Fruit fly (Drosophila melanogaster) whole organism, embryonic: Measurements from ENCODE around the gene CG33966.
A peak's percentile ranks its signal among the peaks of the same experiment; 100 is the strongest.

Experiments
- B-H2 ChIP-seq: fragments of 200-800 bp; sonication (Bioruptor generic); optimal IDR thresholded peaks from 2 replicates; lab custom pipeline; 2018; ENCODE audit warnings: missing biosample characterization, mild to moderate bottlenecking, missing genetic modification characterization
- CG10979 ChIP-seq: fragments of 200-800 bp; sonication (Bioruptor generic); optimal IDR thresholded peaks from 2 replicates; lab custom pipeline; 2018; ENCODE audit warnings: missing biosample characterization, mild to moderate bottlenecking, missing genetic modification characterization, moderate library complexity
- CG11695 ChIP-seq: fragments of 200-800 bp; sonication (Bioruptor generic); IDR thresholded peaks from 3 replicates; pipeline ENCODE4 v1.3.6; 2022; ENCODE audit warnings: missing biosample characterization, missing genetic modification characterization
- CG12942 ChIP-seq: fragments of 200-800 bp; sonication (Bioruptor generic); optimal IDR thresholded peaks from 3 replicates; lab custom pipeline; 2016; ENCODE audit warnings: missing biosample characterization, missing genetic modification characterization
- CG14965 ChIP-seq: fragments of 200-800 bp; sonication (Bioruptor generic); optimal IDR thresholded peaks from 2 replicates; lab custom pipeline; 2016; ENCODE audit warnings: missing biosample characterization, missing genetic modification characterization, borderline replicate concordance
- CG15479 ChIP-seq: fragments of 200-800 bp; sonication (Bioruptor generic); optimal IDR thresholded peaks from 3 replicates; lab custom pipeline; 2019; ENCODE audit warnings: missing biosample characterization, mild to moderate bottlenecking, missing genetic modification characterization, moderate library complexity
- CG17568 ChIP-seq: fragments of 200-800 bp; sonication (Bioruptor generic); optimal IDR thresholded peaks from 2 replicates; lab custom pipeline; 2018; ENCODE audit warnings: missing biosample characterization, mild to moderate bottlenecking, missing genetic modification characterization, moderate library complexity
- CG2116 ChIP-seq: fragments of 200-800 bp; sonication (Bioruptor generic); optimal IDR thresholded peaks from 3 replicates; lab custom pipeline; 2018; ENCODE audit warnings: missing biosample characterization, mild to moderate bottlenecking, missing genetic modification characterization
- CG2202 ChIP-seq: fragments of 200-800 bp; sonication (Bioruptor generic); optimal IDR thresholded peaks from 2 replicates; lab custom pipeline; 2018; ENCODE audit warnings: missing biosample characterization, mild to moderate bottlenecking, missing genetic modification characterization
- CG30020 ChIP-seq: fragments of 200-800 bp; optimal IDR thresholded peaks from 2 replicates; lab custom pipeline; 2019; ENCODE audit warnings: missing biosample characterization, mild to moderate bottlenecking, missing genetic modification characterization, moderate library complexity
- CG6254 ChIP-seq: fragments of 200-800 bp; sonication (Bioruptor generic); optimal IDR thresholded peaks from 3 replicates; lab custom pipeline; 2017; ENCODE audit warnings: mild to moderate bottlenecking, missing biosample characterization, missing genetic modification reagents, missing genetic modification characterization
- CG6854 ChIP-seq: fragments of 200-800 bp; sonication (Bioruptor generic); optimal IDR thresholded peaks from 3 replicates; lab custom pipeline; 2017; ENCODE audit warnings: missing biosample characterization, mild to moderate bottlenecking, missing genetic modification characterization
- CG7271 ChIP-seq: fragments of 200-800 bp; sonication (Bioruptor generic); optimal IDR thresholded peaks from 2 replicates; lab custom pipeline; 2018; ENCODE audit warnings: missing biosample characterization, mild to moderate bottlenecking, missing genetic modification characterization, moderate library complexity
- CG7745 ChIP-seq: fragments of 200-800 bp; sonication (Bioruptor generic); optimal IDR thresholded peaks from 2 replicates; lab custom pipeline; 2018; ENCODE audit warnings: missing biosample characterization, mild to moderate bottlenecking, missing genetic modification characterization, moderate library complexity
- CG8924 ChIP-seq: fragments of 200-800 bp; optimal IDR thresholded peaks from 3 replicates; lab custom pipeline; 2019; ENCODE audit warnings: missing biosample characterization, mild to moderate bottlenecking, missing genetic modification characterization, moderate library complexity
- Deaf1 ChIP-seq: fragments of 200-800 bp; optimal IDR thresholded peaks from 3 replicates; lab custom pipeline; 2019; ENCODE audit warnings: missing biosample characterization, mild to moderate bottlenecking, missing genetic modification characterization, moderate library complexity
- Dek ChIP-seq: fragments of 200-800 bp; sonication (Bioruptor generic); optimal IDR thresholded peaks from 3 replicates; lab custom pipeline; 2019; ENCODE audit warnings: missing biosample characterization, mild to moderate bottlenecking, missing genetic modification characterization, moderate library complexity
- H15 ChIP-seq: fragments of 200-800 bp; sonication (Bioruptor generic); IDR thresholded peaks from 3 replicates; pipeline ENCODE4 v1.3.6; 2022; ENCODE audit warnings: missing biosample characterization, missing genetic modification characterization
- H2.0 ChIP-seq: fragments of 200-800 bp; sonication (Bioruptor generic); IDR thresholded peaks from 2 replicates; pipeline ENCODE4 v1.3.6; 2022; ENCODE audit warnings: missing biosample characterization, missing genetic modification characterization
- HLH54F ChIP-seq: fragments of 200-800 bp; sonication (Bioruptor generic); optimal IDR thresholded peaks from 3 replicates; lab custom pipeline; 2016; ENCODE audit warnings: missing biosample characterization, missing genetic modification characterization
- HmgZ ChIP-seq: fragments of 200-800 bp; sonication (Bioruptor generic); optimal IDR thresholded peaks from 2 replicates; lab custom pipeline; 2018; ENCODE audit warnings: missing biosample characterization, mild to moderate bottlenecking, missing genetic modification characterization
- Hmx ChIP-seq: fragments of 200-800 bp; sonication (Bioruptor generic); optimal IDR thresholded peaks from 2 replicates; lab custom pipeline; 2016; ENCODE audit warnings: missing biosample characterization, missing genetic modification characterization
- Hr39 ChIP-seq: fragments of >200 bp; optimal IDR thresholded peaks from 2 replicates; lab custom pipeline; 2017
- MTF-1 ChIP-seq: fragments of 200-800 bp; sonication (Bioruptor generic); optimal IDR thresholded peaks from 2 replicates; lab custom pipeline; 2018; ENCODE audit warnings: missing biosample characterization, mild to moderate bottlenecking, missing genetic modification characterization, borderline replicate concordance
- Spps ChIP-seq: fragments of 200-800 bp; sonication (Bioruptor generic); optimal IDR thresholded peaks from 2 replicates; lab custom pipeline; 2018; ENCODE audit warnings: missing biosample characterization, mild to moderate bottlenecking, missing genetic modification characterization
- Ssrp ChIP-seq: fragments of 200-800 bp; sonication (Bioruptor generic); optimal IDR thresholded peaks from 2 replicates; lab custom pipeline; 2018; ENCODE audit warnings: missing biosample characterization, mild to moderate bottlenecking, missing genetic modification characterization, moderate library complexity
- YL-1 ChIP-seq: fragments of 200-800 bp; sonication (Bioruptor generic); optimal IDR thresholded peaks from 3 replicates; lab custom pipeline; 2017; ENCODE audit warnings: missing biosample characterization, mild to moderate bottlenecking, missing genetic modification characterization
- ara ChIP-seq: fragments of 200-800 bp; sonication (Bioruptor generic); IDR thresholded peaks from 2 replicates; pipeline ENCODE4 v1.3.6; 2022; ENCODE audit warnings: missing biosample characterization, missing genetic modification characterization
- ase ChIP-seq: fragments of 200-800 bp; sonication (Bioruptor generic); IDR thresholded peaks from 3 replicates; pipeline ENCODE4 v1.3.6; 2022; ENCODE audit warnings: missing biosample characterization, missing genetic modification characterization
- bbx ChIP-seq: fragments of 200-800 bp; sonication (Bioruptor generic); IDR thresholded peaks from 2 replicates; pipeline ENCODE4 v1.3.6; 2022; ENCODE audit warnings: missing biosample characterization, missing genetic modification characterization; ENCODE audit not compliant: partially characterized antibody
- bowl ChIP-seq: fragments of 200-800 bp; sonication (Bioruptor generic); IDR thresholded peaks from 2 replicates; pipeline ENCODE4 v1.3.6; 2022; ENCODE audit warnings: missing biosample characterization, missing genetic modification characterization
- br ChIP-seq: fragments of >200 bp; optimal IDR thresholded peaks from 2 replicates; lab custom pipeline; 2017
- chm ChIP-seq: fragments of 200-800 bp; sonication (Bioruptor generic); IDR thresholded peaks from 2 replicates; pipeline ENCODE4 v1.3.6; 2022; ENCODE audit warnings: missing biosample characterization, missing genetic modification characterization
- crp ChIP-seq, 2 experiments: fragments of 200-800 bp; sonication (Bioruptor generic); optimal IDR thresholded peaks; 2 replicates in 1 of 2; 3 replicates in 1 of 2; lab custom pipeline; 2017; ENCODE audit warnings: missing biosample characterization in 2 of 2, missing genetic modification characterization in 2 of 2, mild to moderate bottlenecking in 1 of 2, moderate library complexity in 1 of 2
- da ChIP-seq: fragments of 200-800 bp; sonication (Bioruptor generic); optimal IDR thresholded peaks from 2 replicates; lab custom pipeline; 2016; ENCODE audit warnings: missing biosample characterization, missing genetic modification characterization
- exex ChIP-seq: fragments of 200-800 bp; sonication (Bioruptor generic); optimal IDR thresholded peaks from 4 replicates; lab custom pipeline; 2018; ENCODE audit warnings: missing biosample characterization, mild to moderate bottlenecking, missing genetic modification characterization, moderate library complexity
- fd102C ChIP-seq: fragments of 200-800 bp; sonication (Bioruptor generic); optimal IDR thresholded peaks from 2 replicates; lab custom pipeline; 2018; ENCODE audit warnings: missing biosample characterization, mild to moderate bottlenecking, missing genetic modification characterization, moderate library complexity
- ftz-f1 ChIP-seq: fragments of 200-800 bp; sonication (Bioruptor generic); optimal IDR thresholded peaks from 2 replicates; lab custom pipeline; 2016; ENCODE audit warnings: missing biosample characterization, missing genetic modification characterization
- fu2 ChIP-seq: fragments of 200-800 bp; sonication (Bioruptor generic); optimal IDR thresholded peaks from 2 replicates; lab custom pipeline; 2016; ENCODE audit warnings: missing biosample characterization, missing genetic modification characterization
- gcm ChIP-seq: fragments of 200-800 bp; sonication (Bioruptor generic); optimal IDR thresholded peaks from 2 replicates; lab custom pipeline; 2019; ENCODE audit warnings: missing biosample characterization, mild to moderate bottlenecking, missing genetic modification characterization, moderate library complexity
- inv ChIP-seq: fragments of 200-800 bp; sonication (Bioruptor generic); IDR thresholded peaks from 2 replicates; pipeline ENCODE4 v1.3.6; 2022; ENCODE audit warnings: missing biosample characterization, missing genetic modification characterization; ENCODE audit not compliant: partially characterized antibody
- jing ChIP-seq: fragments of 200-800 bp; sonication (Bioruptor generic); optimal IDR thresholded peaks from 2 replicates; lab custom pipeline; 2018; ENCODE audit warnings: missing biosample characterization, mild to moderate bottlenecking, missing genetic modification characterization
- odd ChIP-seq: fragments of 200-800 bp; sonication (Bioruptor generic); optimal IDR thresholded peaks from 2 replicates; lab custom pipeline; 2017; ENCODE audit warnings: missing biosample characterization, mild to moderate bottlenecking, missing genetic modification characterization
- pita ChIP-seq: fragments of 200-800 bp; sonication (Bioruptor generic); optimal IDR thresholded peaks from 2 replicates; lab custom pipeline; 2017; ENCODE audit warnings: missing biosample characterization, mild to moderate bottlenecking, missing genetic modification characterization
- prd ChIP-seq, 3 experiments: fragments of >200 bp in 2 of 3; fragments of 200-800 bp in 1 of 3; sonication (Bioruptor generic) in 1 of 3; optimal IDR thresholded peaks in 2 of 3; IDR thresholded peaks in 1 of 3; 2 replicates in 2 of 3; 3 replicates in 1 of 3; pipeline versions ENCODE4 v1.3.6 to Lab custom; 2017 to 2022; ENCODE audit warnings: missing biosample characterization in 1 of 3, missing genetic modification characterization in 1 of 3
- schlank ChIP-seq: fragments of 200-800 bp; sonication (Bioruptor generic); optimal IDR thresholded peaks from 2 replicates; lab custom pipeline; 2018; ENCODE audit warnings: missing biosample characterization, mild to moderate bottlenecking, missing genetic modification characterization
- sima ChIP-seq: fragments of 200-800 bp; sonication (Bioruptor generic); optimal IDR thresholded peaks from 2 replicates; lab custom pipeline; 2016; ENCODE audit warnings: missing biosample characterization, missing genetic modification characterization
- sug ChIP-seq: fragments of 200-800 bp; optimal IDR thresholded peaks from 2 replicates; lab custom pipeline; 2019; ENCODE audit warnings: missing biosample characterization, mild to moderate bottlenecking, missing genetic modification characterization, moderate library complexity
- ttk ChIP-seq: fragments of 200-800 bp; sonication (Bioruptor generic); IDR thresholded peaks from 2 replicates; pipeline ENCODE4 v2.1.2; 2022; ENCODE audit warnings: missing biosample characterization, missing genetic modification characterization

CG33966 gene

dm6 chr3L:1233830-1234229, at the start of gene CG33966:
Gene CG33966, plus strand, starts transcription at chr3L:1234130.
- TF ChIP-seq CG8924 (tag; lab: Kevin White, UChicago): no peak
- no peak for TF ChIP-seq Hr39 (lab: Kevin White, UChicago)
- TF ChIP-seq YL-1: no peak
- TF ChIP-seq fu2: no peak
- peak; percentile 2 for TF ChIP-seq Deaf1 (tag; lab: Kevin White, UChicago)
- TF ChIP-seq H2.0 (GFP tag; lab: Robert Waterston, UW): no peak
- TF ChIP-seq jing (GFP tag; lab: Kevin White, UChicago): no peak
- no peak for TF ChIP-seq CG7745 (tag; lab: Kevin White, UChicago)
- TF ChIP-seq HmgZ (tag; lab: Kevin White, UChicago): peak; percentile 22
- peak; percentile 36 for TF ChIP-seq sug (tag; lab: Kevin White, UChicago)
- TF ChIP-seq exex (tag; lab: Kevin White, UChicago): peak; percentile 43
- TF ChIP-seq ftz-f1: no peak
- TF ChIP-seq CG30020: no peak
- TF ChIP-seq chm (GFP tag; lab: Robert Waterston, UW): no peak
- TF ChIP-seq, all 482 proteins: peak for 4

- TF ChIP-seq CG17568 (GFP tag; lab: Kevin White, UChicago) (no peak), bbx (no peak), ara (GFP tag; lab: Robert Waterston, UW) (no peak), CG2202 (tag; lab: Kevin White, UChicago) (no peak), Spps (tag; lab: Kevin White, UChicago) (no peak), CG11695 (GFP tag; lab: Robert Waterston, UW) (no peak), fd102C (GFP tag; lab: Kevin White, UChicago) (no peak), CG12942 (GFP tag; lab: Kevin White, UChicago) (no peak), pita (peak; percentile 76), br (lab: Kevin White, UChicago) (no peak), CG6254 (GFP tag; lab: Kevin White, UChicago) (peak; percentile 41), gcm (GFP tag; lab: Kevin White, UChicago) (no peak), bowl (GFP tag; lab: Robert Waterston, UW) (0 out of 2 replicates have a peak, but pooled peaks have one; percentile 12), da (GFP tag; lab: Kevin White, UChicago) (no peak), H15 (no peak), MTF-1 (GFP tag; lab: Kevin White, UChicago) (no peak), schlank (no peak), Hmx (GFP tag; lab: Kevin White, UChicago) (no peak), Ssrp (tag; lab: Kevin White, UChicago) (no peak), CG14965 (no peak), CG15479 (GFP tag; lab: Kevin White, UChicago) (no peak), odd (GFP tag; lab: Kevin White, UChicago) (no peak), prd (optimal IDR thresholded peaks at IDR 0.05; lab: Kevin White, UChicago) (no peak), prd (GFP tag; IDR thresholded peaks at IDR 0.05; lab: Robert Waterston, UW) (no peak), CG10979 (tag; lab: Kevin White, UChicago) (no peak), sima (GFP tag; lab: Kevin White, UChicago) (no peak), CG6854 (no peak), ase (GFP tag; lab: Robert Waterston, UW) (no peak), crp (GFP tag; optimal IDR thresholded peaks at IDR 0.05; lab: Kevin White, UChicago) (no peak), CG7271 (tag; lab: Kevin White, UChicago) (no peak), B-H2 (GFP tag; lab: Kevin White, UChicago) (no peak), CG2116 (GFP tag; lab: Kevin White, UChicago) (no peak), inv (GFP tag; lab: Robert Waterston, UW) (no peak), HLH54F (GFP tag; lab: Kevin White, UChicago) (no peak), ttk (no peak), Dek (tag; lab: Kevin White, UChicago) (peak; percentile 48)
These were observed 44.8 kb upstream of the CG33966 start, which contains the start of gene CG13912 for dm6 chr3L:1188936-1189659. Gene CG13912, plus strand, starts transcription at chr3L:1189588.
